Worm (Caenorhabditis elegans): ENCODE data around the gene nhr-203.

DNA sequence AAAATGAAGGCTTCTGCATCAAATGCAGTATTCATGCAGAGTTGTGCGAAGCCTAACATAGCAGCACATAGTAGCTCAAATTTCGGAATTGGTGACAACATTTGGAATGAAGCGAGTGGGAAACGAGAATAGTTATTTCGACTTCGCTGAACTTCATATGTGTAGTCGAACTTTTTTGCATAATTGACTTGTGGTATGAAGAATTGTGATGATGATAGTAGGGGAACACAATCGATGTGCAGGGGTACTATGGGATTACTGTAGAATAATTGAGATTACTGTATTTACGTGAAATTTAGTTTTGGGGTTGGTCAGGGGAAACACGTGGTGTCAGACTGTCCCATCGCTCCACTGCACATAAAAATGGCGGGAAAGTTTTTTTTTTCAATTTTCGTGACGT is 18.7 kb upstream of the nhr-203 start, which contains the start of gene B0554.7:
- TF ChIP-seq pqm-1 (tag; optimal IDR thresholded peaks at IDR 0.05) (no peak), lsy-12 (tag; optimal IDR thresholded peaks at IDR 0.05) (no peak), tbx-2 (tag; optimal IDR thresholded peaks at IDR 0.05) (no peak), ama-1 (optimal IDR thresholded peaks at IDR 0.05) (no peak), ceh-16 (tag; optimal IDR thresholded peaks at IDR 0.05) (no peak), snpc-4 (tag; optimal IDR thresholded peaks at IDR 0.05) (no peak), fos-1 (tag; optimal IDR thresholded peaks at IDR 0.05) (no peak), elt-3 (tag; optimal IDR thresholded peaks at IDR 0.05) (no peak), ceh-28 (tag; optimal IDR thresholded peaks at IDR 0.05) (no peak), egl-27 (tag; optimal IDR thresholded peaks at IDR 0.05) (no peak), elt-1 (tag; optimal IDR thresholded peaks at IDR 0.05) (no peak), nhr-237 (tag; optimal IDR thresholded peaks at IDR 0.05) (no peak), elt-2 (tag; optimal IDR thresholded peaks at IDR 0.05) (no peak)

Data from whole organism, L3 larva.